Worm (Caenorhabditis elegans): Measurements from ENCODE around the gene ceh-1.

The ceh-1 gene

DNA sequence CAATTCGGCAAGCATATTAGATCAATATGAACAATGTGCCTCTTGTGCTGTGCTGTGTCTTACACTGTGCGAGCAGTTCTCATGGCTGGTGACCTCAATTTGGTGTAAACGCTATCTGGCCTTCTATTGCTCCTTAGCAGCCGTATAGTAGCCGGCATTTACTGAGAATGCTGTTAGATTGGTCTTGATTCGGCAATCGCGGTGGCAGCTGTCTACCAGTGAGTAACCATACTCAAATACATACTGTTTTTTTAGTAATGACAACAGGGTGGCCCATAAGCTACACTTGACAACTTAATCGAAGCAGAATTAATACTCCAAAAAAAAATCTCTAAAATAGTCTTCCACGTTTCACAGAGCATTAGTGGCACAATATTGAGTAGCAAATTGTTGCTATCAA lies 6.9 kb downstream of the ceh-1 start, which contains the start of gene C46C11.4:
C46C11.4 (minus strand) TSS at position 101 of the 400 bp plus-strand sequence.
- TF ChIP-seq F13C5.2 (tag; optimal IDR thresholded peaks at IDR 0.05) (no peak), hmg-4 (GFP tag; optimal IDR thresholded peaks at IDR 0.05) (no peak), sea-1 (GFP tag; conservative IDR thresholded peaks at IDR 0.05) (no peak), scrt-1 (GFP tag; IDR thresholded peaks at IDR 0.05) (no peak), aly-1 (tag; optimal IDR thresholded peaks at IDR 0.05) (no peak), tbx-11 (GFP tag; IDR thresholded peaks at IDR 0.05) (no peak), hnd-1 (tag; optimal IDR thresholded peaks at IDR 0.05) (no peak), ceh-13 (GFP tag; optimal IDR thresholded peaks at IDR 0.05) (no peak), ama-1 (optimal IDR thresholded peaks at IDR 0.05) (no peak), flt-1 (GFP tag; IDR thresholded peaks at IDR 0.05) (no peak), tra-4 (tag; optimal IDR thresholded peaks at IDR 0.05) (no peak), ets-7 (tag; optimal IDR thresholded peaks at IDR 0.05) (no peak), hmbx-1 (tag; optimal IDR thresholded peaks at IDR 0.05) (no peak), B0310.2 (tag; optimal IDR thresholded peaks at IDR 0.05) (no peak), ceh-36 (tag; optimal IDR thresholded peaks at IDR 0.05) (no peak)

DNA sequence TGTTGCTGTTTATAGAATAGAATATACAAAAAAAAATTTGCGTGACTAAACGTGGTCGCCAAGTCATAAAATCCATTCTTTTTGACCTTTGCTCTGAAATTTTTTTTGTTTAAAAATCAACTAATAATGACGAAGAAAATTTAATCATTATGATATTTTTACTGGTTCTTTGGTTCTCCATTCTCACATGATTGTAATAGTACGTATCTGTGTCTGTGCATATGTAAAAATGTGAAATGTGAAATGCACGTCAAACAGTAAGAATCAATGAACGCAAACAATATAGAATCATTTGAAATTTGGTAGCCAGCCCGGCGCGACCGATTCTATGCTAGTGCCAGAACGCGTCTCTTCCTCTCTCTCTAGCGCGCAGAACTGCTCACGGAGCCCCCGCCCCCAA lies 17.1 kb downstream of the ceh-1 start, which contains the start of gene hosl-1:
hosl-1 (plus strand) TSS at position 301 of the 400 bp plus-strand sequence.
- TF ChIP-seq ets-7 (tag; optimal IDR thresholded peaks at IDR 0.05) (no peak), pes-1 (GFP tag; IDR thresholded peaks at IDR 0.05) (no peak), ama-1 (optimal IDR thresholded peaks at IDR 0.05) (no peak), scrt-1 (GFP tag; IDR thresholded peaks at IDR 0.05) (no peak), tra-4 (tag; optimal IDR thresholded peaks at IDR 0.05) (no peak), hmg-4 (GFP tag; optimal IDR thresholded peaks at IDR 0.05) (no peak), sea-1 (GFP tag; conservative IDR thresholded peaks at IDR 0.05) (no peak), tbx-11 (GFP tag; IDR thresholded peaks at IDR 0.05) (no peak), hnd-1 (tag; optimal IDR thresholded peaks at IDR 0.05) (no peak)

DNA sequence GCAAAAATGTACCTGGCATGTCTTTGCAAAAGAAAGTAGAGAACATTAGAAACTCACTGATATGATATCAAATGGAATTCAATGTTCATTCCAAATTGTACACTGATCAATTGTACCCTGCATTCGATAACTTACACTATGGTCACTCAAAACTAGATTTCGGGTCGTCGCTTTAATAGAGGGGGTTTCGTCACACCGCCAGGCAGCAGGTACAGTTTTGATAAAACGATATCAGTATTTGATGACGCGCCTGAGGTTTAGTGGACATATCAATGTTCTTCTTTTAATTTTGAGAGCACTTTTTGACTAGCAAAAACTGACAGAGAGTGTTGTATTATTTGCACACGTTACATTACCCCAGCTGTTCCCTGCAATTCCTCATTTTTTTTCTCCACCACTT lies 17.8 kb downstream of the ceh-1 start:
- TF ChIP-seq hnd-1 (tag; optimal IDR thresholded peaks at IDR 0.05) (no peak), tbx-11 (GFP tag; IDR thresholded peaks at IDR 0.05) (no peak), ama-1 (optimal IDR thresholded peaks at IDR 0.05) (no peak)

DNA sequence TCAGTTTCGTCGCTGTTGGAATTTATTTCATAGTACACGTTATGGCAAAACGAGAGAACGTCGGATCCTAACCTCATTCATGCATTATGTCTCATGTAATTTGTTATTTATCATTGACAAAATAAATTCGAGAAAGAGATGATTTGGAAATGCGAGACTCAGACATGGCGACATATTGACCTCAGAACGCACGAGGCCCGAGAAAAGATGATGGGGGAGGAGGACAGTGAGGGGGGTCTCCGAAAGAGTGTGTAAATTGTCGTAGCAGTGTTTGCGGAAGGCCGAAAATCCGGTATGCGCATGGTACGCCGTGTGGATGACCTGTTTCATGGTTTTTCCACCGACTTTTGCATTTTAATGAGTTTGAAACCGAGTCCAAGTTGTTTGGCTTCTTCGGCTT lies 18.3 kb downstream of the ceh-1 start:
- TF ChIP-seq aly-1 (tag; optimal IDR thresholded peaks at IDR 0.05) = peak; percentile 6
- no peak for TF ChIP-seq B0310.2 (tag; optimal IDR thresholded peaks at IDR 0.05)
- TF ChIP-seq ceh-13 (GFP tag; optimal IDR thresholded peaks at IDR 0.05) = no peak
- 0 out of 2 replicates have a peak, but pooled peaks have one; percentile 43 for TF ChIP-seq sea-1 (GFP tag; conservative IDR thresholded peaks at IDR 0.05)
- TF ChIP-seq hmg-4 (GFP tag; optimal IDR thresholded peaks at IDR 0.05) = peak; percentile 37
- peak; percentile 41 for TF ChIP-seq F13C5.2 (tag; optimal IDR thresholded peaks at IDR 0.05)
- TF ChIP-seq flt-1 (GFP tag; IDR thresholded peaks at IDR 0.05) = peak; percentile 22; the same call in 1 of the 2 replicates

DNA sequence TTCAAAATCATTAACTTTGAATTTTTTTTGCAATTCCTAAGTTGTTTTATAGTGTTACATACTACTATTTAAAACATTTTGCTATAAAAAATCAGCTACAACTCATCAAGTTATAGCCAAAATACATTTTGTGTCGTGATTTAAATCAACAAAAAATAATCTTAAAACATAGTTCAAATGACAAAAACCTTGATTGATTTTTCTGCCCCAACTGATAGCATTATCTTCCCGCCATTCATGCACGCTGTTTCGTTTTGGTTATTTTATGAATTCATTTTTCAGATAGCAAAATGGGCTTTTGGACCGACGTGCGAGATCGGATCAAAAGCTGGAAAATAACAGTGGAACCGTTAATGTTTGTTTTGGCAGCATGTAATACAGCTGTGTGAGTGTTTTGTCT lies 21.9 kb downstream of the ceh-1 start, which contains the start of gene slcr-46.1:
slcr-46.1 (plus strand) TSS at position 274 of the 400 bp plus-strand sequence.
- no peak for TF ChIP-seq hmbx-1 (tag; optimal IDR thresholded peaks at IDR 0.05)
- no peak for TF ChIP-seq ama-1 (optimal IDR thresholded peaks at IDR 0.05)
- no peak for TF ChIP-seq F13C5.2 (tag; optimal IDR thresholded peaks at IDR 0.05)
- no peak for TF ChIP-seq B0310.2 (tag; optimal IDR thresholded peaks at IDR 0.05)
- no peak for TF ChIP-seq sea-1 (GFP tag; conservative IDR thresholded peaks at IDR 0.05)
- no peak for TF ChIP-seq hmg-4 (GFP tag; optimal IDR thresholded peaks at IDR 0.05)
- TF ChIP-seq aly-1 (tag; optimal IDR thresholded peaks at IDR 0.05) = no peak
- no peak for TF ChIP-seq tra-4 (tag; optimal IDR thresholded peaks at IDR 0.05)
- TF ChIP-seq flt-1 (GFP tag; IDR thresholded peaks at IDR 0.05) = no peak
- TF ChIP-seq scrt-1 (GFP tag; IDR thresholded peaks at IDR 0.05) = no peak
- TF ChIP-seq hnd-1 (tag; optimal IDR thresholded peaks at IDR 0.05) = no peak
- no peak for TF ChIP-seq ets-7 (tag; optimal IDR thresholded peaks at IDR 0.05)
- no peak for TF ChIP-seq tbx-11 (GFP tag; IDR thresholded peaks at IDR 0.05)
- no peak for TF ChIP-seq pes-1 (GFP tag; IDR thresholded peaks at IDR 0.05)
- no peak for TF ChIP-seq ceh-13 (GFP tag; optimal IDR thresholded peaks at IDR 0.05)
- TF ChIP-seq ceh-36 (tag; optimal IDR thresholded peaks at IDR 0.05) = no peak
- no peak for TF ChIP-seq tbx-37 (GFP tag; conservative IDR thresholded peaks at IDR 0.05)

DNA sequence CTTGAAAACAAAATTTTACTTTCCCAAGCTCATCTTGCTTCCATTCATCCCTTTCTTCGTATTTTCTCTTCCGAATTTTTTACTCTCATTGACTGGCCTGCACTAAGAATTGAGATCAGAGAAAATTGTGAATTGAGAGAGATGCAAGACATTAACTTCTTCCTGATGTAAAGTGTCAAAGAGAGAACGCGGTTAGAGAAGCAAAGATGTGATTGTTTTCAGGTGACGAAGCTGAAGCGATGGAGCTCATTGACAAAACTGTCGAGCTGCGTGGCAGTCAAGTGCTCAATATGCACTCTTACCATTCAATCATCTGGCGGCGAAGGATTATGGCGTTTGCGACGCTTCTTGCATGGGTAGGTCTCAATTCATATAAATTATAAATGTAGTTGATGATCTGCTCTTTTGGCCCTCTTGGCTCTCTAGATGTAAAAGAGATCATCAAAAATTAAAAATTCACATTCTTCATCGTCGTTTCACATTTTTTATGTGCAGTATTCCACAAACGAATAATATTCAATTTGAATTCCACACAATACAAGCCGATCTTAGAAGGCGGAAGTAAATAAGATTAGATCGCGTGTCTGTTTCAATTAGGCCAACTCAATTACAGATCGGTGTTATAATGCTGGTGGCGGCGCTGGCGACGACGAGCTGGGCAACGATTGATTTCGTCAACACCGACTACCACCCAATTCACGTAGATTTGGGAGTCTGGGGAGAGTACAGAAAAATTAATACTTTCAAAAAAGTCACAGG lies 25.0 kb downstream of the ceh-1 start:
- no peak for TF ChIP-seq pes-1 (GFP tag; IDR thresholded peaks at IDR 0.05)
- no peak for TF ChIP-seq ceh-36 (tag; optimal IDR thresholded peaks at IDR 0.05)
- TF ChIP-seq ets-7 (tag; optimal IDR thresholded peaks at IDR 0.05) = no peak
- TF ChIP-seq hmbx-1 (tag; optimal IDR thresholded peaks at IDR 0.05) = no peak
- TF ChIP-seq hmg-4 (GFP tag; optimal IDR thresholded peaks at IDR 0.05) = no peak
- no peak for TF ChIP-seq B0310.2 (tag; optimal IDR thresholded peaks at IDR 0.05)
- no peak for TF ChIP-seq scrt-1 (GFP tag; IDR thresholded peaks at IDR 0.05)
- TF ChIP-seq tbx-11 (GFP tag; IDR thresholded peaks at IDR 0.05) = no peak
- TF ChIP-seq ama-1 (optimal IDR thresholded peaks at IDR 0.05) = no peak
- no peak for TF ChIP-seq sea-1 (GFP tag; conservative IDR thresholded peaks at IDR 0.05)
- no peak for TF ChIP-seq tra-4 (tag; optimal IDR thresholded peaks at IDR 0.05)
- TF ChIP-seq flt-1 (GFP tag; IDR thresholded peaks at IDR 0.05) = no peak
- no peak for TF ChIP-seq tbx-37 (GFP tag; conservative IDR thresholded peaks at IDR 0.05)
- TF ChIP-seq F13C5.2 (tag; optimal IDR thresholded peaks at IDR 0.05) = no peak
- no peak for TF ChIP-seq aly-1 (tag; optimal IDR thresholded peaks at IDR 0.05)
- no peak for TF ChIP-seq ceh-13 (GFP tag; optimal IDR thresholded peaks at IDR 0.05)

DNA sequence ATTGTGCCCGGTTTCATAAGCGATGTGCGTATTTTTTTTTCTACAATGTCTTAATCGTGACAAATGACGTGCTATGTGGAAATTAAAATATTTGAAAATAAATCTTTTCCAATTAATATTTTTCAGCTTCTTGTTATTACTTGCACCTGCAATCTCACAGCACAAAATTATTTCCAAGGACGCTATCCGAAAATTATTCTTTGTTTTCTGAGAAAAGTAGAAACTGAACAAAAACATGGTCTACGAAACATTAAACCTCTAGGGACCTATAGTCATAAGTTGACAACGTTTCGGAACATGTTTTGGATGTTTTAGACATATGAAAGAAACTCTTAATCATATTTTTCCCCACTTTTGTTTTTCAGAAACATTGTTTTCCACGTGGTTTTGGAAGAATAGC lies 25.6 kb downstream of the ceh-1 start:
- TF ChIP-seq pes-1 (GFP tag; IDR thresholded peaks at IDR 0.05) (no peak), ceh-36 (tag; optimal IDR thresholded peaks at IDR 0.05) (no peak)

DNA sequence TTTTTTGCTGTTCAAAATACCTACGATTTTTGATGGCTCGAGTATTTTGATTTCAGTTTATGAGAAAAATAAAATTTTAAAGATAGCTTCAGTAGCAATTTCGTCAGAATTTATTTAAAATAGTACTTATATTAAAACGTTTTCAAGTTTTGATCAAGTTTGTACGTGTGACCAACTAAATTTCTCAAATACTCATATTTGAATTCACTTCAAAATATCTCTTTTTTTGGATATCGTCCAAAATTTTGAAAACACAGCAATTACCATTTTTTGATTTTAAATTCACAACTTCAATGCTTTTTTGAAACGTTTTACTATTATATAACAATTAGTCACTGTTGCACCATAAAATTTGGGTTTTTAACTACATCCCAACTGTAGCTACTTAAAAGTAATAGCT lies 27.1 kb downstream of the ceh-1 start:
- no peak for TF ChIP-seq aly-1 (tag; optimal IDR thresholded peaks at IDR 0.05)
- TF ChIP-seq sea-1 (GFP tag; conservative IDR thresholded peaks at IDR 0.05) = no peak
- TF ChIP-seq tbx-11 (GFP tag; IDR thresholded peaks at IDR 0.05) = no peak
- TF ChIP-seq B0310.2 (tag; optimal IDR thresholded peaks at IDR 0.05) = no peak
- no peak for TF ChIP-seq tra-4 (tag; optimal IDR thresholded peaks at IDR 0.05)
- no peak for TF ChIP-seq ama-1 (optimal IDR thresholded peaks at IDR 0.05)
- TF ChIP-seq ceh-36 (tag; optimal IDR thresholded peaks at IDR 0.05) = no peak

Data from whole organism, early embryonic.